Fruit fly (Drosophila melanogaster) whole organism, embryonic: ENCODE results near the gene IscU.
A peak's percentile ranks its signal among the peaks of the same experiment; 100 is the strongest.

Source experiments
- CG10267 ChIP-seq: fragments of 200-800 bp; sonication (Bioruptor generic); optimal IDR thresholded peaks from 2 replicates; lab custom pipeline; 2018; ENCODE audit warnings: missing biosample characterization, mild to moderate bottlenecking, missing genetic modification characterization, moderate library complexity
- CG10321 ChIP-seq: fragments of 200-800 bp; sonication (Bioruptor generic); IDR thresholded peaks from 2 replicates; pipeline ENCODE4 v1.3.6; 2022; ENCODE audit warnings: missing biosample characterization, missing genetic modification characterization
- CG10366 ChIP-seq: fragments of 200-800 bp; sonication (Bioruptor generic); IDR thresholded peaks from 2 replicates; pipeline ENCODE4 v1.3.6; 2022; ENCODE audit warnings: missing biosample characterization, missing genetic modification characterization
- CG10543 ChIP-seq: fragments of 200-800 bp; sonication (Bioruptor generic); optimal IDR thresholded peaks from 3 replicates; lab custom pipeline; 2017; ENCODE audit warnings: missing biosample characterization, mild to moderate bottlenecking, missing genetic modification characterization, moderate library complexity
- CG10654 ChIP-seq: fragments of 200-800 bp; sonication (Bioruptor generic); optimal IDR thresholded peaks from 2 replicates; lab custom pipeline; 2016; ENCODE audit warnings: missing biosample characterization, missing genetic modification characterization
- CG12744 ChIP-seq: fragments of 200-800 bp; sonication (Bioruptor generic); optimal IDR thresholded peaks from 2 replicates; lab custom pipeline; 2016; ENCODE audit warnings: missing biosample characterization, missing genetic modification characterization
- CG13296 ChIP-seq: fragments of 200-800 bp; sonication (Bioruptor generic); optimal IDR thresholded peaks from 3 replicates; lab custom pipeline; 2018; ENCODE audit warnings: missing biosample characterization, mild to moderate bottlenecking, missing genetic modification characterization
- CG1602 ChIP-seq: fragments of 200-800 bp; sonication (Bioruptor generic); optimal IDR thresholded peaks from 3 replicates; lab custom pipeline; 2016; ENCODE audit warnings: missing biosample characterization, missing genetic modification characterization
- CG17802 ChIP-seq: fragments of 200-800 bp; sonication (Bioruptor generic); optimal IDR thresholded peaks from 2 replicates; lab custom pipeline; 2018; ENCODE audit warnings: missing biosample characterization, mild to moderate bottlenecking, missing genetic modification characterization, moderate library complexity
- CG18011 ChIP-seq: fragments of 200-800 bp; sonication (Bioruptor generic); optimal IDR thresholded peaks from 2 replicates; lab custom pipeline; 2017; ENCODE audit warnings: missing biosample characterization, missing genetic modification characterization, mild to moderate bottlenecking, moderate library complexity, missing genotype
- CG31441 ChIP-seq: fragments of 200-800 bp; sonication (Bioruptor generic); IDR thresholded peaks from 2 replicates; pipeline ENCODE4 v1.3.6; 2022; ENCODE audit warnings: missing biosample characterization, missing genetic modification characterization
- CG34376 ChIP-seq: fragments of 200-800 bp; sonication (Bioruptor generic); optimal IDR thresholded peaks from 2 replicates; lab custom pipeline; 2018; ENCODE audit warnings: missing biosample characterization, mild to moderate bottlenecking, missing genetic modification characterization
- CG4707 ChIP-seq: fragments of 200-800 bp; sonication (Bioruptor generic); optimal IDR thresholded peaks from 2 replicates; lab custom pipeline; 2018; ENCODE audit warnings: missing biosample characterization, mild to moderate bottlenecking, missing genetic modification characterization, moderate library complexity
- CG7357 ChIP-seq: fragments of 200-800 bp; sonication (Bioruptor generic); IDR thresholded peaks from 3 replicates; pipeline ENCODE4 v1.3.6; 2022; ENCODE audit warnings: missing biosample characterization, missing genetic modification characterization
- CG7745 ChIP-seq: fragments of 200-800 bp; sonication (Bioruptor generic); optimal IDR thresholded peaks from 2 replicates; lab custom pipeline; 2018; ENCODE audit warnings: missing biosample characterization, mild to moderate bottlenecking, missing genetic modification characterization, moderate library complexity
- CG7839 ChIP-seq: fragments of 200-800 bp; sonication (Bioruptor generic); optimal IDR thresholded peaks from 3 replicates; lab custom pipeline; 2018; ENCODE audit warnings: missing biosample characterization, mild to moderate bottlenecking, missing genetic modification characterization, moderate library complexity
- CG7928 ChIP-seq: fragments of 200-800 bp; sonication (Bioruptor generic); optimal IDR thresholded peaks from 2 replicates; lab custom pipeline; 2017; ENCODE audit warnings: missing biosample characterization, mild to moderate bottlenecking, missing genetic modification characterization
- Camta ChIP-seq: fragments of 200-800 bp; sonication (Bioruptor generic); optimal IDR thresholded peaks from 2 replicates; lab custom pipeline; 2016; ENCODE audit warnings: missing biosample characterization, missing genetic modification characterization
- Chrac-16 ChIP-seq: fragments of 200-800 bp; sonication (Bioruptor generic); optimal IDR thresholded peaks from 3 replicates; lab custom pipeline; 2016; ENCODE audit warnings: missing biosample characterization, missing genetic modification characterization
- Doc3 ChIP-seq: fragments of 200-800 bp; sonication (Bioruptor generic); IDR thresholded peaks from 3 replicates; pipeline ENCODE4 v1.3.6; 2022; ENCODE audit warnings: missing biosample characterization, missing genetic modification characterization; ENCODE audit not compliant: partially characterized antibody
- E2f2 ChIP-seq: fragments of 200-800 bp; sonication (Bioruptor generic); IDR thresholded peaks from 2 replicates; pipeline ENCODE4 v1.3.6; 2022; ENCODE audit warnings: missing biosample characterization, missing genetic modification characterization
- Fer2 ChIP-seq: fragments of 200-800 bp; sonication (Bioruptor generic); optimal IDR thresholded peaks from 2 replicates; lab custom pipeline; 2018; ENCODE audit warnings: missing biosample characterization, mild to moderate bottlenecking, missing genetic modification characterization, moderate library complexity
- HLH4C ChIP-seq: fragments of 200-800 bp; sonication (Bioruptor generic); IDR thresholded peaks from 3 replicates; pipeline ENCODE4 v1.3.6; 2022; ENCODE audit warnings: missing biosample characterization, missing genetic modification characterization; ENCODE audit not compliant: partially characterized antibody
- Hmr ChIP-seq: fragments of 200-800 bp; sonication (Bioruptor generic); optimal IDR thresholded peaks from 3 replicates; lab custom pipeline; 2017; ENCODE audit warnings: mild to moderate bottlenecking, missing biosample characterization, missing genetic modification reagents, missing genetic modification characterization
- Hr39 ChIP-seq: fragments of >200 bp; optimal IDR thresholded peaks from 2 replicates; lab custom pipeline; 2017
- MBD-R2 ChIP-seq: fragments of 200-800 bp; sonication (Bioruptor generic); IDR thresholded peaks from 2 replicates; pipeline ENCODE4 v1.3.6; 2022; ENCODE audit warnings: missing biosample characterization, missing genetic modification characterization
- Med ChIP-seq: fragments of 200-800 bp; sonication (Bioruptor generic); peaks from one replicate; lab custom pipeline; 2016; ENCODE audit warnings: missing biosample characterization, missing genetic modification characterization, mild to moderate bottlenecking, inconsistent platforms, moderate library complexity
- Opbp ChIP-seq: fragments of 200-800 bp; sonication (Bioruptor generic); IDR thresholded peaks from 3 replicates; pipeline ENCODE4 v1.3.6; 2022; ENCODE audit warnings: missing biosample characterization, missing genetic modification characterization; ENCODE audit not compliant: partially characterized antibody
- amos ChIP-seq: fragments of 200-800 bp; sonication (Bioruptor generic); IDR thresholded peaks from 2 replicates; pipeline ENCODE4 v1.3.6; 2022; ENCODE audit warnings: missing biosample characterization, missing genetic modification characterization; ENCODE audit not compliant: partially characterized antibody
- ato ChIP-seq: fragments of 200-800 bp; sonication (Bioruptor generic); IDR thresholded peaks from 2 replicates; pipeline ENCODE4 v1.3.6; 2022; ENCODE audit warnings: missing biosample characterization, missing genetic modification characterization; ENCODE audit not compliant: partially characterized antibody
- cg ChIP-seq: fragments of 200-800 bp; sonication (Bioruptor generic); optimal IDR thresholded peaks from 3 replicates; lab custom pipeline; 2019; ENCODE audit warnings: missing biosample characterization, mild to moderate bottlenecking, missing genetic modification characterization, moderate library complexity
- chinmo ChIP-seq: fragments of 200-800 bp; sonication (Bioruptor generic); IDR thresholded peaks from 4 replicates; pipeline ENCODE4 v1.3.6; 2022; ENCODE audit warnings: missing biosample characterization, missing genetic modification characterization; ENCODE audit not compliant: partially characterized antibody
- ci ChIP-seq: fragments of 200-800 bp; sonication (Bioruptor generic); IDR thresholded peaks from 3 replicates; pipeline ENCODE4 v1.3.6; 2022; ENCODE audit warnings: missing biosample characterization, missing genetic modification characterization
- disco-r ChIP-seq: fragments of 200-800 bp; sonication (Bioruptor generic); optimal IDR thresholded peaks from 2 replicates; lab custom pipeline; 2016; ENCODE audit warnings: missing biosample characterization, missing genetic modification characterization
- gcm2 ChIP-seq: fragments of 200-800 bp; sonication (Bioruptor generic); optimal IDR thresholded peaks from 2 replicates; lab custom pipeline; 2016; ENCODE audit warnings: missing biosample characterization, missing genetic modification characterization
- mirr ChIP-seq: fragments of 200-800 bp; sonication (Bioruptor generic); optimal IDR thresholded peaks from 3 replicates; lab custom pipeline; 2018; ENCODE audit warnings: missing biosample characterization, mild to moderate bottlenecking, missing genetic modification characterization
- oc ChIP-seq: fragments of 200-800 bp; sonication (Bioruptor generic); optimal IDR thresholded peaks from 2 replicates; lab custom pipeline; 2018; ENCODE audit warnings: missing biosample characterization, mild to moderate bottlenecking, missing genetic modification characterization, moderate library complexity
- ro ChIP-seq: fragments of 200-800 bp; sonication (Bioruptor generic); IDR thresholded peaks from 2 replicates; pipeline ENCODE4 v1.3.6; 2022; ENCODE audit warnings: missing biosample characterization, missing genetic modification characterization
- slbo ChIP-seq: fragments of 200-800 bp; sonication (Bioruptor generic); IDR thresholded peaks from 2 replicates; pipeline ENCODE4 v1.3.6; 2022; ENCODE audit warnings: missing biosample characterization, missing genetic modification characterization
- sug ChIP-seq: fragments of 200-800 bp; optimal IDR thresholded peaks from 2 replicates; lab custom pipeline; 2019; ENCODE audit warnings: missing biosample characterization, mild to moderate bottlenecking, missing genetic modification characterization, moderate library complexity
- tgo ChIP-seq: fragments of 200-800 bp; sonication (Bioruptor generic); IDR thresholded peaks from 3 replicates; pipeline ENCODE4 v1.3.6; 2022; ENCODE audit warnings: missing biosample characterization, missing genetic modification characterization
- tup ChIP-seq: fragments of 200-800 bp; sonication (Bioruptor generic); optimal IDR thresholded peaks from 2 replicates; lab custom pipeline; 2016; ENCODE audit warnings: missing biosample characterization, mild to moderate bottlenecking, missing genetic modification characterization, moderate library complexity
- unc-4 ChIP-seq: fragments of 200-800 bp; sonication (Bioruptor generic); IDR thresholded peaks from 2 replicates; pipeline ENCODE4 v1.3.6; 2022; ENCODE audit warnings: missing biosample characterization, missing genetic modification characterization; ENCODE audit not compliant: partially characterized antibody
- unpg ChIP-seq: fragments of 200-800 bp; sonication (Bioruptor generic); optimal IDR thresholded peaks from 3 replicates; lab custom pipeline; 2018; ENCODE audit warnings: missing biosample characterization, mild to moderate bottlenecking, missing genetic modification characterization, moderate library complexity
- zfh1 ChIP-seq: fragments of 200-800 bp; sonication (Bioruptor generic); IDR thresholded peaks from 3 replicates; pipeline ENCODE4 v1.3.6; 2022; ENCODE audit warnings: missing biosample characterization, missing genetic modification characterization

Gene IscU

dm6 chr3R:8822919-8823318 lies 1.1 kb downstream of the IscU start:
- peak; percentile 36 for TF ChIP-seq Med (GFP tag; lab: Kevin White, UChicago)
- no peak for TF ChIP-seq CG34376 (GFP tag; lab: Kevin White, UChicago)
- TF ChIP-seq, all 482 proteins: peak for 1

dm6 chr3R:8821623-8822022 lies 2.4 kb downstream of the IscU start, which contains the start of gene CG8369:
Gene CG8369, plus strand, starts transcription at chr3R:8822008.
- TF ChIP-seq cg (GFP tag; lab: Kevin White, UChicago), result peak; percentile 48
- peak; percentile 24 for TF ChIP-seq mirr (GFP tag; lab: Kevin White, UChicago)
- TF ChIP-seq Camta, result no peak
- TF ChIP-seq CG10654 (GFP tag; lab: Kevin White, UChicago), result no peak
- TF ChIP-seq sug (tag; lab: Kevin White, UChicago), result peak; percentile 2
- peak; percentile 17 for TF ChIP-seq CG10543 (GFP tag; lab: Kevin White, UChicago)
- 0 out of 2 replicates have a peak, but pooled peaks have one; percentile 22 for TF ChIP-seq E2f2 (GFP tag; lab: Robert Waterston, UW)
- peak; percentile 54 for TF ChIP-seq CG34376 (GFP tag; lab: Kevin White, UChicago)
- TF ChIP-seq chinmo, result peak; percentile 48; the same call in 1 of the 4 replicates
- peak; percentile 15 for TF ChIP-seq Med (GFP tag; lab: Kevin White, UChicago)

DNA sequence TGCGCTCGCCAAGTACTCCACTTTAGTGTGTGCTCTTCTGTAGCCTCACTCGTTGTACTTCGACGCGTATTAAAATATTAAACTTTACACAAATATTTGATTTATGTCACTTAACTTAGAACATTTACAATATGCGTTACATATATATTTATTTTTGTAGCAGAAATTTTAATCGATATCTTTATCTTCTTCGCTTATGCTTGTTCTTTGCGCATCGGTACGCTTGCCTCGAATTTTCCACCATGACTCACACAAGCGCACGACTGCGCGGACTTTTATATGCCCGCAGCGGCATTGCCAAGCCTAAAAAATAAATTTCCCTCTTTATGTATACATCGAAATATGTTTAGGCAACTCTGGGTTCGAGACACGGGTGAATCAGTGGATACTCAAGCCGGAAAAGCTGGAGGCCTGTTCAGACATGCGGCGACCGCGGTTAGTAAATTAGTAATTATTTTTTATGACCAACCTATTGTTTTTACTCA lies 3.5 kb downstream of the IscU start, which contains the start of gene aqz:
Gene aqz (minus strand): TSS at position 255 of the 485 bp plus-strand sequence.
- TF ChIP-seq slbo (GFP tag; lab: Robert Waterston, UW) (peak; percentile 74), MBD-R2 (peak; percentile 69), Chrac-16 (peak; percentile 32), gcm2 (GFP tag; lab: Kevin White, UChicago) (no peak), CG10321 (peak; percentile 7; the same call in 1 of the 2 replicates), Fer2 (no peak), Hmr (peak; percentile 85), CG13296 (GFP tag; lab: Kevin White, UChicago) (peak; percentile 69), tup (GFP tag; lab: Kevin White, UChicago) (no peak), CG7839 (peak; percentile 58), CG10267 (tag; lab: Kevin White, UChicago) (peak; percentile 71), CG17802 (tag; lab: Kevin White, UChicago) (peak; percentile 100), Hr39 (lab: Kevin White, UChicago) (no peak), CG12744 (GFP tag; lab: Kevin White, UChicago) (peak; percentile 46), ci (GFP tag; lab: Robert Waterston, UW) (peak; percentile 87), oc (peak; percentile 67), CG10366 (GFP tag; lab: Robert Waterston, UW) (no peak), CG7928 (GFP tag; lab: Kevin White, UChicago) (peak; percentile 27), CG4707 (GFP tag; lab: Kevin White, UChicago) (peak; percentile 63), ro (GFP tag; lab: Robert Waterston, UW) (no peak), CG7357 (GFP tag; lab: Robert Waterston, UW) (peak; percentile 44; the same call in 1 of the 3 replicates), HLH4C (GFP tag; lab: Robert Waterston, UW) (peak; percentile 31; the same call in 1 of the 3 replicates), CG1602 (GFP tag; lab: Kevin White, UChicago) (no peak), Opbp (peak; percentile 79), tgo (GFP tag; lab: Robert Waterston, UW) (peak; percentile 35; the same call in 2 of the 3 replicates), Doc3 (no peak), CG31441 (peak; percentile 39), zfh1 (GFP tag; lab: Robert Waterston, UW) (peak; percentile 72; the same call in 2 of the 3 replicates), unc-4 (GFP tag; lab: Robert Waterston, UW) (peak; percentile 57), ato (0 out of 2 replicates have a peak, but pooled peaks have one; percentile 67), CG18011 (GFP tag; lab: Kevin White, UChicago) (peak; percentile 30), amos (peak; percentile 73; the same call in 1 of the 2 replicates), unpg (GFP tag; lab: Kevin White, UChicago) (peak; percentile 35), disco-r (GFP tag; lab: Kevin White, UChicago) (no peak), CG7745 (tag; lab: Kevin White, UChicago) (peak; percentile 50)
